Worm (Caenorhabditis elegans): ENCODE data around the gene pdi-6.

The pdi-6 gene

DNA sequence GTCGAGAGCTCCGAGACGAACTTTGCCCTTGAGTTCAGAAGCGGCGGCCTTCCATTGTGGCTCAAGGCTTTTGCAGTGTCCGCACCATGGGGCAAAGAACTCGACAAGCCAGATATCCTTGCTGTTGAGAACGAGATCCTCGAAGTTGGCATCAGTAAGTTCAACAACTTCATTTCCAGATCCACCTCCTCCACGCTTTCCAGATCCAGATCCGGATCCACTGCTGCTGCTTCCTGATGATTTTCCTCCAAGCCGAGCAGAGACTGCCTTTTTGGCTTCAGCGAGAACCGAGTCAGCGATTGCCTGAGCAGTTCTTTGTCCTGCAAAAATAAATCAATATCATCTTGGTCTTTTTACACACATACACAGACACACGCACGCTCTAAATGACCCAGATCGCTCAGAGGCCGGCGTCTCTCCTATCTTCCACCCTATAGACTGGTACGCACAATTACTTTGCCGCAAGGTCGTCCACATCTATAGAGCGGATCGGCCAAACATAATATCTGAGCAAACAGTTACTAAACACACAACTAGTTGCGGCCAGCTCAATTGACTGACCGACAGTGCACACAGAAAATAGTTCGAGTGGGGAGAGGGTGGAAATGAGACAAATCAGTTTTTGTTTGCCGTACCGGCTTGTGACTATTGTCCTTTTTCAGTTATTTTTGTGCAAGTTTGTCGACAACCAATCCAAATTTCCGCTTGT lies 959 bp downstream of the pdi-6 start:
- no peak for TF ChIP-seq mdl-1 (tag; optimal IDR thresholded peaks at IDR 0.05)
- TF ChIP-seq nhr-11 (tag; optimal IDR thresholded peaks at IDR 0.05), result no peak
- peak; percentile 6 for TF ChIP-seq nhr-90 (tag; optimal IDR thresholded peaks at IDR 0.05; ENCODE audit: poor library complexity)
- TF ChIP-seq fkh-10 (GFP tag; optimal IDR thresholded peaks at IDR 0.05), result no peak
- no peak for TF ChIP-seq lin-39 (tag; optimal IDR thresholded peaks at IDR 0.05)
- peak; percentile 0 for TF ChIP-seq swsn-7 (tag; optimal IDR thresholded peaks at IDR 0.05)
- peak; percentile 57 for TF ChIP-seq xbp-1 (tag; optimal IDR thresholded peaks at IDR 0.05)
- TF ChIP-seq ceh-82 (tag; optimal IDR thresholded peaks at IDR 0.05), result peak in 1 of 3 experiments; percentile 14
- no peak for TF ChIP-seq lin-13 (GFP tag; optimal IDR thresholded peaks at IDR 0.05)
- no peak for TF ChIP-seq nhr-47 (tag; optimal IDR thresholded peaks at IDR 0.05)
- TF ChIP-seq sup-37 (GFP tag; optimal IDR thresholded peaks at IDR 0.05), result no peak
- peak; percentile 37 for TF ChIP-seq tbx-2 (tag; optimal IDR thresholded peaks at IDR 0.05)
- peak; percentile 3 for TF ChIP-seq nhr-85 (tag)
- TF ChIP-seq rnt-1 (tag; optimal IDR thresholded peaks at IDR 0.05), result peak; percentile 11
- peak; percentile 49 for TF ChIP-seq lin-14 (GFP tag; optimal IDR thresholded peaks at IDR 0.05)

DNA sequence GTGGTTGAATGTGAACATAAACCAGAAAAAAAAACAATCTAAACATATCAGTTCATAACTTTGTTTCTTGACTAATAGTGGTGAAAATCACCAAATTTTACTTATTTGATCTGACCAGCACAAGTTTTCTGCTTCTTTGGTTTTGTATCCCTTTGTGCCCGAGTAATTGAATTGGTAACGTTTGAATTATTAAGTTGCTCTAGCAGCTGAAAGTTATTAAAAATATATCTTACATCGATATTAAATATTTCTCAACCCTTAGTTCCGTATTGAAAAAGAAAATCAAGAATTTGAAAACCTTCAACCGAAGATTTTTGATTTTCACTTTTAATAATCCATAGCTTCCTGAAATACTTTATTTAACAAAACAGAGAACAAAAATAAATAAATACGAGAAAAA lies 2.4 kb downstream of the pdi-6 start:
- TF ChIP-seq aly-2 (tag; optimal IDR thresholded peaks at IDR 0.05) (peak; percentile 61), ztf-11 (tag; optimal IDR thresholded peaks at IDR 0.05) (no peak), aha-1 (tag; optimal IDR thresholded peaks at IDR 0.05) (no peak), unc-30 (tag; optimal IDR thresholded peaks at IDR 0.05) (no peak), nhr-71 (tag; optimal IDR thresholded peaks at IDR 0.05) (peak; percentile 23), vab-15 (tag; optimal IDR thresholded peaks at IDR 0.05) (no peak), nhr-85 (tag) (peak; percentile 8), xbp-1 (tag; optimal IDR thresholded peaks at IDR 0.05) (peak; percentile 50), nhr-28 (tag; optimal IDR thresholded peaks at IDR 0.05) (no peak), efl-1 (optimal IDR thresholded peaks at IDR 0.05) (no peak), efl-1 (GFP tag; optimal IDR thresholded peaks at IDR 0.05 in 1 of 2) (peak in 1 of 2 experiments; percentile 75), elt-2 (tag; optimal IDR thresholded peaks at IDR 0.05) (no peak), sox-4 (tag; optimal IDR thresholded peaks at IDR 0.05) (no peak)

DNA sequence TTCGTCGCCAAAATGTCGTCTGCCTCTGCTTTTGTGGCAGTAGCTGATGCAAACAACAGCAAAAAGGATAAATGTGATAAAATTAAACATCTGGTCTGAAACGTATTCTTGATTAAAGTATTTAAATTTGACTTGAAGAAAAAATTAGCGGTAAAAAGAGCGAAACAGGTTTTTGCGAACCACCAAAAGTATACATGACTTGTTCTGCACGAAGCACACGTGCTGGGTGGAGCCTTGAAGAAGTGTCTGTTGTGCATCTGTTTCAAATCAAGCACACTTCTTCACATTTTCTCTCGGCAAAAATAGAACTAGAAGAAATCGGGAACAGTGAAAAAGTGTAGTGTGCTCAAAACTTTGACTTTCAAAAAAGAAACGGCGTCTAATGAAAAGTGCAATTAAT lies 5.1 kb downstream of the pdi-6 start, which contains the start of gene B0403.3:
B0403.3 (minus strand) TSS at position 101 of the 400 bp plus-strand sequence.
- TF ChIP-seq hlh-4 (tag; optimal IDR thresholded peaks at IDR 0.05) (no peak), dsc-1 (tag; optimal IDR thresholded peaks at IDR 0.05) (peak; percentile 81), fkh-4 (tag; optimal IDR thresholded peaks at IDR 0.05; ENCODE audit: borderline replicate concordance) (peak; percentile 29)

DNA sequence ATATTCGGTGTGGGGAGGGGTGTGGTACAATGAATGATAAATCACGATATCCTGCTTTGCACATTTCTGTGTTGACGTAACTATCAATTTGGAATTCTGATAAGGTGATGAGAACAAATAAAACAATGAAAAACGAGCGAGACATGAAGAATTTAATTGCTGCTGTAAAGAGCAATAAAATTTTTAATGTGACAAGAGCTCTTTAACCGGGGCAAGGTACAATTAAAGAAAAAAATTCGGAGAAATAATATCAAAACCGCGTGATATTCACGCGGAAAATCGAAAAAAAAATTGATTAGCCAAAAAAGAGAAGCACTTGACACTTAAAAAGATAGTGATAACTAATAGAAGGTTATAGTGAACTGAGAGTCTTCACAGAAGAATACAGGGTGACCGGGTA lies 7.1 kb downstream of the pdi-6 start:
- no peak for TF ChIP-seq hlh-4 (tag; optimal IDR thresholded peaks at IDR 0.05)
- TF ChIP-seq elt-2 (tag; optimal IDR thresholded peaks at IDR 0.05), result peak; percentile 40

DNA sequence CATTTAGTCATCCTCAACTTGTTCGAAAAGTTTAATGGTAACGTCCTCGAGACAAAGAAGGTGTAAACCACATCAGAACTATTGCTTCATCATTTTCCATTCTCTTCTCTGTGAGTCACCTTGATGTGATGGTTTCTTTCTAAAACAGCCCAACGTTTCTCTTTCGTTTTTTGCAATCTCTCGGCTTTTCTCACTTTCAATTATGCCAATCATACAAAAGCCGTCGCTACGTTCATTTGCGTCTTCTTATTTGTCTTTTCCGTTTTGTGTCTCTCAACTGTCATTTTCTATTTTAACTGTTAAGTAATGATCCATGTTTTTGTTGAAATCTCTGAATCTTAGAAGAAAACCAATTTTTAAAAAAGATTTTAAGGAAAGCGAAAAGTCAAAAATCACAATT lies 11.0 kb downstream of the pdi-6 start, which contains the start of gene B0403.5:
B0403.5 (plus strand) TSS at position 368 of the 400 bp plus-strand sequence.
- TF ChIP-seq pag-3 (tag; optimal IDR thresholded peaks at IDR 0.05; ENCODE audit: borderline replicate concordance, insufficient read depth) (no peak), C16A3.4 (tag; optimal IDR thresholded peaks at IDR 0.05) (no peak), sptf-1 (tag; optimal IDR thresholded peaks at IDR 0.05) (no peak), blmp-1 (tag; optimal IDR thresholded peaks at IDR 0.05) (peak; percentile 55)
